Worm (Caenorhabditis elegans) whole organism, L4/young adult: Measurements from ENCODE around the gene mma-1.

Source experiments
- W03F9.2 ChIP-seq: fragments of 150-350 bp; optimal IDR thresholded peaks from 2 replicates; lab custom pipeline; 2014; ENCODE audit warnings: missing biosample characterization, missing genetic modification characterization
- dao-5 ChIP-seq: sonication (generic microtip); optimal IDR thresholded peaks from 2 replicates; lab custom pipeline; 2016; ENCODE audit warnings: missing genotype, missing genetic modification characterization, moderate library complexity, missing compliant biosample characterization
- him-1 ChIP-seq: sonication (generic microtip); optimal IDR thresholded peaks from 2 replicates; lab custom pipeline; 2016; ENCODE audit warnings: missing genotype, missing genetic modification reagents, missing genetic modification characterization, missing compliant biosample characterization

Gene mma-1

DNA sequence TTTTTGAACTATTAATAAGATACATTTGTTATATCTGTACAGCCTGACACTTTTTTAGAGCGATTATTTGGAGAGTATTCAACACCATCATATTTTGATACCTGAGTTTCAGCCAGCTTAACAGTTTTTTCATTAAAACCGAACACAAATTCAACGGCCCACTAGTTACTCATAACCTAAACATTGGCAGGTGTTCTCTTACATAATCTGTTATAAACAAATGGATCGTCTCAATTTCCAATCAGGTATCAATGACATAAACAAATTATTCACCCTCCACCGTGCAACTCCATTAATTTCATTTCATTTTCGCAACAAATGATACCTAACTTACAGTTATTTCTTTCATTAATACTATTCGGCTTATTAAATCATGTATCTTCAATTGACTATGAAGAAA, 14.9 kb upstream of the mma-1 start, which contains the start of gene cubn-1:
Gene cubn-1, plus strand, starts transcription at position 301 of the 400 bp plus-strand sequence.
- TF ChIP-seq W03F9.2 (tag; lab: Kevin White, UChicago) (no peak), him-1 (tag; lab: Kevin White, UChicago) (no peak), dao-5 (tag; lab: Kevin White, UChicago) (no peak)

DNA sequence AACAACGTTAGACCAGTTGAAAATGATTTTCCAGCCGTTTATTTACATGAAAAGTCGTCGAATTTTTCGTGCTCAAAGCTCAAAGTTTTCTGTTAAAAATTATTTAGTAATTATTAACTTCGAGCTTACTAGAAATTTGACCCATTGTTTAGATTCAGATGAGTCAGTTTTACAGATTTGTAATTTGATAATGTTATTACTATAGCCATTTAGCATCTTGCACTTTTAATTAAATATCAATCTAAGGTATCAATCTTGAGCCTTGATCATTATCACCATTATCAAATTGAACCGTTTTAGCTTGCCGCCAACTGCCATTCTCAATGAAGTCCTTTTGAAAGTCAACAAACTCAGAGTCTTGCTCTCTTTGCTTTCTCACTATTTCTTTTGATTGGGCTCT, 13.4 kb upstream of the mma-1 start, which contains the start of gene ZC116.1:
Gene ZC116.1, plus strand, starts transcription at position 301 of the 400 bp plus-strand sequence.
- TF ChIP-seq dao-5 (tag; lab: Kevin White, UChicago), result no peak
- no peak for TF ChIP-seq W03F9.2 (tag; lab: Kevin White, UChicago)
- TF ChIP-seq him-1 (tag; lab: Kevin White, UChicago), result no peak

DNA sequence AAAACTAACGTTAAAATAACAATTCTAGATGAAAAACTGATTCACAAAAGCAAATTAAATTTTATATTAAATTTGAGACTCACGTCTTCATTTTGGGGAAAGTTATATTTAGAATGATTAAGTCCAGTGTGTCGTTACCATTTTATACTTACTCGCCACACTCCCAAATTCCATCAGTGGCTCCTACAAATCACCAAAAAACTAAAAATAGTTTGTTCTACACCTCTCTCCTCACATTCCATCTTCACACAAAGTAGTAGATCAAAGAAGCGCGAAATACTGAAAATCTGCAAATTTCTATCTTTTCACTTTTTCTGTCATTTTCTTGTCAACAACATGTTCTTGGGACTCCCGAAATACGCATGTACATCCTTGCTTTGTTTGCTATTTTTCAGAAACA, 12.8 kb upstream of the mma-1 start, which contains the start of gene ZC116.5:
Gene ZC116.5, minus strand, starts transcription at position 101 of the 400 bp plus-strand sequence.
- TF ChIP-seq dao-5 (tag; lab: Kevin White, UChicago) (no peak), him-1 (tag; lab: Kevin White, UChicago) (no peak), W03F9.2 (tag; lab: Kevin White, UChicago) (no peak)

DNA sequence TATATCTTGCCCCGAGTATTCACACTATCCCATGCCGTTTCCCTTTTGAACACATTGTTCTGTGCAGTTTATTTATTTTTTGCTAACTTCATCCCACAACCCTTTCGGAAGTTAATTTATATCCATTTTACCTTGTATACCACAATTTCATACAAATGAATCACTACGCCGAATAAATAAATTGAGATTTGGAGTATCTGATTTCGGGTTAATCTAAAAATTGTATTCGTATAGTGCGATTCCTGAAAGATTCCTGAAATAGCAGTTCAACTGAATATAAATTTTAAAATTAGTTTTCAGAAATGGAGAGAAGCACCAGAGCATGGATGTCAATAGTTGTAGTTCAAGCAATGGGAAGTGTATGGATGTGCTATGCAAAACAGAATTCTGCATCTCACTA, 11.0 kb upstream of the mma-1 start, which contains the start of gene erg-28:
Gene erg-28, plus strand, starts transcription at position 301 of the 400 bp plus-strand sequence.
- TF ChIP-seq dao-5 (tag; lab: Kevin White, UChicago) (no peak), him-1 (tag; lab: Kevin White, UChicago) (no peak), W03F9.2 (tag; lab: Kevin White, UChicago) (no peak)

DNA sequence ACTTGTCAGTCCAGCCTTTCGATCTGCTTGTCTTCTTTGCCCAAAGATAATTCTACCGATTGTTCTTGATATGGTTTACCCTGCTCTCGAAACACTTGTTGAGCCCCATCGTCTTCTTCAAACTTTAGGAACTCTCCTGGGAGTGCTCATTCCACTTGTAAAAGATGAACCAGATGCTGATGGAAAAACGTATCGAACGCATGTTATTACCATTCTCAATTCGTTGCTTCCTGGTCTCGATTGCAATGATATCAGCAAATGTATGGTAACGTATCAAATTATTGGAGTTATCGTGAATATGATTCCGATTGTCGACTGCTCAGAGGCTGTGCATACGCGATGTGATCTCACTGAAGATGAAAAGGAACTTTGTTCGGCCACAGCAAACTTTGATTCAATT, 5.7 kb upstream of the mma-1 start:
- TF ChIP-seq W03F9.2 (tag; lab: Kevin White, UChicago), result no peak

DNA sequence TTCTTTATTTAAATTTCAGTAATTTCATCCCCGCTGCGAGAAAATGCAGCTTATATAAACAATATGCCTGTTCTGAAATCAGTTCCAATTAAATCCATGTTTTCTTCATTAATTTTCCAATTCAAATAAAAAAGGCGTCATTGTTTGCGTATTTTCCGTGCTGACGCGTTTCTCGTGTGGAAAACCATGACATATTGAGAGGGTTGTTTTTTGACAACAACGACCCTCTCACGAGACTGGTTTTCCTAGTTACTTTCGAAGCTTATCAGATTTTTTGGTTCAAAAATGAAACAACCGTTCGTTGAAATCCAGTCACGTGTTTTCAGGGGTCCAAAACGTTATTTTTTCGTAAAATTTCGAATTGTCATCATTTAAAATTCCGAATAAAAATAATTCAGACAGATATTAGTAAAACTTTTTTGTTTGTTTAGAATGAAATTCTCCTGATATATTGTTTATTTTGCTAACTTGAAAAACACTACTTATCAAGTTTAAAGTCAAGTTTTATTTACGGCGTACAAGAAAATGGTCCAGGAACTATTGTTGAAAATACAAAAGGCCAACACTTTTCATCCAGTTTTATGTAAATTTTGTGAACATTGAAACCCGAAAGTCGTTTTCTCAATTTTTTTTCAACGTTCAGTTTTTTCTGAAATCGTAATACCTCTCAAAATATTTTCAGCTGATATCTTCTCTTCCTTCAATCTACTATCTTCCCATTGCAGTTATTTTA, 3.6 kb upstream of the mma-1 start, which contains the start of gene C14C10.5:
Gene C14C10.5, plus strand, starts transcription at position 683 of the 733 bp plus-strand sequence.
- TF ChIP-seq dao-5 (tag; lab: Kevin White, UChicago) (no peak), him-1 (tag; lab: Kevin White, UChicago) (no peak), W03F9.2 (tag; lab: Kevin White, UChicago) (no peak)

DNA sequence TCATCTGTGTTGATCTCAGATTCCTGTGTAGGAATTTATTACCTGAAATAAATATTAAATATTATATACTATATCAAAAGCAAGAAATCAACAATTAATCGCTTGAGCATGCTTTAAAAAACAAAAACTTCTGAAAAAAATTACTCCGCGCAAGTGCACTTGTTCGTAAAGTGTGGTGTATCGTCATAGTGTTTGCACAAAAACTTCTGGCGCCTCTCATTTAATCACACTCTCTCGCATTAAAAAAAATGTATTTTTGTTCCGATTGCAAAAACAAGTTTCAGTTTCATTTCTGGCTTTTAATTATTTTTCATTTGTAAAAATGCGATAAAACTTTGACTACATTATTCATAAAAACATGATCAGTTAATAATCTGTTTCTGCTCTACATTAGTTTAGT, 3.0 kb upstream of the mma-1 start, which contains the start of the genes C14C10.10 and ril-2:
Gene C14C10.10, minus strand, starts transcription at position 19 of the 400 bp plus-strand sequence.
Gene ril-2, minus strand, starts transcription at position 48 of the 400 bp plus-strand sequence.
- no peak for TF ChIP-seq dao-5 (tag; lab: Kevin White, UChicago)
- no peak for TF ChIP-seq him-1 (tag; lab: Kevin White, UChicago)
- no peak for TF ChIP-seq W03F9.2 (tag; lab: Kevin White, UChicago)

DNA sequence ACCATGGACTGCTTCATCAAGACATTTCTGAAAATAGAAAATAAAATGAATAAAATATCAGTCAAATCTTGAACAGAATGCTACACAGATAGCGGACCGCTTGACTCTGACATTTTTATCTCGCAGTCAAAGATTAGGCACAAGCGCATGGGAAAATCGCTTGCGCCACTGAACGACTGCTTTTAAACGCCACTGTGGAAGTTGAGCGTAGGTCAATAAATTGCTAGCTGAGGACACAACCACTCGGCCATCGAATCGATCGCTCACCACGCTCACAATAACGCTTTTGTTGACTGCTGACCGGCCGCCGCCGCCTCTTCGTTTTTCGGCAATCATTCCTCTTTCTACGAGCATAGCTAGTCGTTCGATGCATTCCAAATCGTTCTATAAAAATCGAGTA, 699 bp upstream of the mma-1 start:
- no peak for TF ChIP-seq him-1 (tag; lab: Kevin White, UChicago)
- peak; percentile 55 for TF ChIP-seq dao-5 (tag; lab: Kevin White, UChicago)

DNA sequence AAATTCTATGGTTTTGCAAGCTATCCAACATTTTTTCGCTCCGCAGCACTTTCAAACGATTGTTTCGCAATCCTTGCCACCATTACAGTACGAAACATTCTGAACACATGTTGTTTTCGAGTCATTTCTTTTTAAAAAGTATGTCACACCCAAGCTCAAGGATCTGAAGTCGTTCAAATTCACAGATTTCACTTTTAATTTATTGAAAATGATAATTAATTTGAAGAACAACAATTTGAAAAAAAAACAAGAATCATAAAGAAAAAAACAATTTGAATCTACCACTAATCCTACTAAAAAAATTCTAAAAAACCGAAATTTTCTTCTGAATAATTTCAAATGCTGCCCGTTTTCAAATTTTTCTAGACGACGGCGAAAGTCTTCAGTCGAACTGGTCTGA, 3.7 kb downstream of the mma-1 start, which contains the start of gene C14C10.2:
Gene C14C10.2, minus strand, starts transcription at position 101 of the 400 bp plus-strand sequence.
- TF ChIP-seq him-1 (tag; lab: Kevin White, UChicago) (no peak), W03F9.2 (tag; lab: Kevin White, UChicago) (no peak), dao-5 (tag; lab: Kevin White, UChicago) (no peak)

DNA sequence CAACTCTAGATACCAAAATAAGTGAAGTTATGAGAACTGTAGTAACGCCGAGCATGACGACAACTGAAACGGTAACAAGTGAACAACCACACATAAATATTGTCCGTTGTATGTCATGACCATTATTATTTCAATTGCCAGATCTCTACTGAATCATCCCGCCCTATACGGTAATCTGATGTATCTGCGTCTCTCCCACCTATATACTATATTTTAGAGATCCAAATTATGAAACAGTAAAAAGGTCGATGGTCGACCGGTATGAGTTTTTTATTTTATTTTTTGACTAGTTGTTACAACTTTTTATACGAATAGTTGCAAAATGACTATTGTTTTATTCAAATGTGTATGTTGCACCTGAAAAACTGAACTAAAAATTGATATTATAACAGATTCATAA, 5.5 kb downstream of the mma-1 start, which contains the start of gene ttr-43:
Gene ttr-43, minus strand, starts transcription at position 101 of the 400 bp plus-strand sequence.
- TF ChIP-seq him-1 (tag; lab: Kevin White, UChicago), result no peak
- TF ChIP-seq W03F9.2 (tag; lab: Kevin White, UChicago), result no peak
- TF ChIP-seq dao-5 (tag; lab: Kevin White, UChicago), result no peak

DNA sequence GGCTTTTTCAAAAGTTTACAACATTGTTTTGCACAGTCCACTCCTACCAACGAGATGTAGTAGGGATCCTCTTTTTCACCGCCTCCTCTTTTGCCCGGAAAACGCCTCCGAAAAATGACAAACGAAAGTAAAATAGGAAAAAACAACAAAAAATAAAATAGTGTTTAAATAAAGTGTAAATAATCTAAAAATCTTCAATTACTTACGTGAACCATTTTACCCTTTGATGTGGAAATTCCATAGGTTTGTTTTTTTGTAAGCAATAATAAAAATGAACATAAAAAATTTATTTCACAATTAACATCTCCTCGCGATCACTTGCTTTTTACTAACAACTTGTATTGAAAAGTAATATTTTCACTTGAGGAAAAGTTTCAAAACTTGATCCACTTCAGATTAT, 8.1 kb downstream of the mma-1 start, which contains the start of gene C14C10.1:
Gene C14C10.1, plus strand, starts transcription at position 301 of the 400 bp plus-strand sequence.
- TF ChIP-seq W03F9.2 (tag; lab: Kevin White, UChicago) (no peak), him-1 (tag; lab: Kevin White, UChicago) (no peak), dao-5 (tag; lab: Kevin White, UChicago) (no peak)

DNA sequence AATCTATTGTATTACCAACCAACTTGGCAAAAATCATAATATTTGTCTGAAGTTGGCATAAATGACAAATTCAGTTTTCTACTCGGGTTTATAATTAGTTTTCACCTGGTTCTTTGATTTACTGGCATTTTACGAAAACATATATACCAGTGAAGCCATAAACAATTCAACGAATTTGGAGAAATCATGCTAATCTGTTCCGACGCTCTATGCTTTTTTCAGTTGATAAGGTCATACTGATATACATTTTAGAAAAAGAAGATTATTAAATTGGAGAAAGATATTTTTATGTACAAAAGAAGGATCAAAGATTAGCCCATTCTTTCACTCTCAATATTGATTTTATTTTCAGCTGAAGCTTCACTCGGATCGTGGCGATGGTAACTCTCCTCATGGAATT, 9.3 kb downstream of the mma-1 start:
- TF ChIP-seq W03F9.2 (tag; lab: Kevin White, UChicago) (no peak), dao-5 (tag; lab: Kevin White, UChicago) (no peak), him-1 (tag; lab: Kevin White, UChicago) (no peak)

DNA sequence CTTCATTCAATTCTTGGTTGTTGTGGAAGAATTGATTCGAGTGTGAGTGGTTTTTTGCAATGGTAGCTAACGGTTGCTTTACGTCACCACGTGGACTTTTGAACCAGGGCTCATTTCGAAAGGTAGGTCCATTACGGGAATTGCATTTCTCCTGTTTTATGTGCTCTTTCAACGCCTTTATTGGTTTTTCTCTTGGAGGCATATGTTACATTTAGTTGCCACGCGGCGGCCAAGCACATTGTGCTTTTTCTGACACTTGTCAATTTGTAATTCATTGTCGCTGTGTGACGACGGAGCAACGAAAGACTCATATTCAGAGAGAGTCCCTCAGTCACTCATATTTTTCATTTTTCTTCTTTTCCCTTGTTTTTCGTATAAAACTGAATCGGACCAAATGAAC, 11.3 kb downstream of the mma-1 start:
- TF ChIP-seq W03F9.2 (tag; lab: Kevin White, UChicago), result no peak
- no peak for TF ChIP-seq him-1 (tag; lab: Kevin White, UChicago)
- no peak for TF ChIP-seq dao-5 (tag; lab: Kevin White, UChicago)
